Worm (Caenorhabditis elegans): Measurements from ENCODE around the gene H37A05.2.

DNA sequence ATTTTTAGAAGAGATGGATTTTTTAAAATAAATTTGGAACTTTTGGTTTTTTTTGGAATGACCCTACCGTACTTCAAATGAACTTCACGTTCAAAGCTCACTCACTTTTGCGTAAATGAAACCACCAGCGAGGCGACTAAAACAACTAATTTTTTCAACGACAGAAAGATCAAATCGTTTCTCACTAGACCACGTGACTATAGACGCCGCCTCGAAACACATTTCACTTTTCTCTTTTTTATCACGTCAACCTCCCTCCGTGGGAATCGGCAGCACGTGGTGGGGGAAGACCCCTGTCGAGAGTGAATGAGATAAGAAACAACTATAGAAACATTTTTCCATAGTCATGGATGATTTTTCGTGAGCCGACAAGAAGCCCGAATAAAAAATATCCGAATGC lies 23.2 kb upstream of the H37A05.2 start:
- no peak for TF ChIP-seq bed-1 (GFP tag; IDR thresholded peaks at IDR 0.05)
- TF ChIP-seq ceh-58 (GFP tag; IDR thresholded peaks at IDR 0.05) = no peak
- no peak for TF ChIP-seq F49E8.2 (tag; optimal IDR thresholded peaks at IDR 0.05; ENCODE audit: insufficient read depth)
- no peak for TF ChIP-seq snpc-4 (GFP tag; optimal IDR thresholded peaks at IDR 0.05)
- TF ChIP-seq snpc-4 (tag; optimal IDR thresholded peaks at IDR 0.05) = peak in 1 of 4 experiments; percentile 20
- no peak for TF ChIP-seq nfya-2 (GFP tag; IDR thresholded peaks at IDR 0.05)
- TF ChIP-seq T26A5.8 (tag; optimal IDR thresholded peaks at IDR 0.05) = no peak
- TF ChIP-seq mel-28 (tag; optimal IDR thresholded peaks at IDR 0.05; ENCODE audit: borderline replicate concordance) = no peak
- peak; percentile 58 for TF ChIP-seq unc-62 (GFP tag; optimal IDR thresholded peaks at IDR 0.05)
- TF ChIP-seq B0035.1 (tag; optimal IDR thresholded peaks at IDR 0.05) = no peak
- TF ChIP-seq somi-1 (GFP tag; optimal IDR thresholded peaks at IDR 0.05) = peak; percentile 91
- TF ChIP-seq F37B4.10 (GFP tag; IDR thresholded peaks at IDR 0.05) = no peak
- no peak for TF ChIP-seq him-1 (tag; optimal IDR thresholded peaks at IDR 0.05)
